Worm (Caenorhabditis elegans): ENCODE results near the gene ZK616.61.

ce11 chrIV:5360533-5360932 lies 44.9 kb upstream of the ZK616.61 start, which contains the start of gene F41H10.5:
- no peak for TF ChIP-seq egl-27 (tag; optimal IDR thresholded peaks at IDR 0.05)
- TF ChIP-seq lsy-2 (tag; optimal IDR thresholded peaks at IDR 0.05), result no peak
- TF ChIP-seq ztf-11 (tag; optimal IDR thresholded peaks at IDR 0.05), result no peak
- no peak for TF ChIP-seq blmp-1 (tag; optimal IDR thresholded peaks at IDR 0.05)
- TF ChIP-seq lin-39 (tag; optimal IDR thresholded peaks at IDR 0.05), result no peak

Measured in whole organism, L1 larva.